Fruit fly (Drosophila melanogaster): ENCODE data around the gene fd96Ca.

DNA sequence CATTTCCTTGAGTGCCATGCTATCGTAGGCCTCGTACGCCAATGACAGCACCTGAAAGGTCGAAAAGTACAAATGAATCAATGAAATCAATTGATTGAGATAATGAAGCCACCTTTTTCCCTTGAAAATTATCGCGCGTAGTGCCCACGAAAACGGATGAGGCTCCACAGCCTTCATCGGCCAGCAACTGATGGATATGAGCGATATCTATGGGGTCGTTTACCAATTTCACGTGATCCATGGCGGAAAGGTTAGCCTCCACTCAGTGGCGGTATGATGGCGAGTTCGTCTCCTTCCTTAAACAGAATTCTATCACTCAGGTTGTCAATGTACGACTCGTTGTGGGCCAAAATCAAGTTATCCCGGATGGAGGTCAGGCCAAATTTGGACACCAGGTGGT lies 44.3 kb downstream of the fd96Ca start:
- TF ChIP-seq Dfd (GFP tag; optimal IDR thresholded peaks at IDR 0.05) (no peak), jim (GFP tag; optimal IDR thresholded peaks at IDR 0.05) (no peak), psq (GFP tag; optimal IDR thresholded peaks at IDR 0.05) (no peak), OdsH (GFP tag; optimal IDR thresholded peaks at IDR 0.05) (no peak), tai (GFP tag; optimal IDR thresholded peaks at IDR 0.05) (no peak), Hr78 (GFP tag; optimal IDR thresholded peaks at IDR 0.05) (no peak), Hnf4 (GFP tag; optimal IDR thresholded peaks at IDR 0.05) (no peak), pan (optimal IDR thresholded peaks at IDR 0.05) (no peak), br (GFP tag; optimal IDR thresholded peaks at IDR 0.05) (no peak), sage (GFP tag; optimal IDR thresholded peaks at IDR 0.05) (no peak), usp (GFP tag; optimal IDR thresholded peaks at IDR 0.05) (no peak), HLH106 (tag; optimal IDR thresholded peaks at IDR 0.05) (no peak), woc (GFP tag; optimal IDR thresholded peaks at IDR 0.05) (no peak), N (GFP tag; optimal IDR thresholded peaks at IDR 0.05) (no peak)
